Fruit fly (Drosophila melanogaster) whole organism, embryonic: Measurements from ENCODE around the gene CG14856.

Source experiments
- Bteb2 ChIP-seq: fragments of 200-800 bp; sonication (Bioruptor generic); optimal IDR thresholded peaks from 2 replicates; lab custom pipeline; 2016; ENCODE audit warnings: missing biosample characterization, missing genetic modification characterization
- CG14965 ChIP-seq: fragments of 200-800 bp; sonication (Bioruptor generic); optimal IDR thresholded peaks from 2 replicates; lab custom pipeline; 2016; ENCODE audit warnings: missing biosample characterization, missing genetic modification characterization, borderline replicate concordance
- CG2129 ChIP-seq: fragments of 200-800 bp; sonication (Bioruptor generic); IDR thresholded peaks from 2 replicates; pipeline ENCODE4 v1.3.6; 2022; ENCODE audit warnings: missing biosample characterization, missing genetic modification characterization; ENCODE audit not compliant: partially characterized antibody
- CG3847 ChIP-seq: fragments of 200-800 bp; sonication (Bioruptor generic); IDR thresholded peaks from 2 replicates; pipeline ENCODE4 v1.3.6; 2022; ENCODE audit warnings: missing biosample characterization, missing genetic modification characterization
- Dref ChIP-seq: fragments of 200-800 bp; sonication (Bioruptor generic); IDR thresholded peaks from 2 replicates; pipeline ENCODE4 v1.3.6; 2022; ENCODE audit warnings: missing biosample characterization, missing genetic modification characterization
- fd96Cb ChIP-seq: fragments of 200-800 bp; sonication (Bioruptor generic); optimal IDR thresholded peaks from 2 replicates; lab custom pipeline; 2018; ENCODE audit warnings: missing biosample characterization, mild to moderate bottlenecking, missing genetic modification characterization, moderate library complexity
- lola ChIP-seq, 3 experiments: fragments of >200 bp in 2 of 3; fragments of 200-800 bp in 1 of 3; sonication (Bioruptor generic) in 1 of 3; optimal IDR thresholded peaks; 2 replicates each; lab custom pipeline; 2017 to 2019; ENCODE audit warnings: missing biosample characterization in 3 of 3, missing genetic modification characterization in 3 of 3, mild to moderate bottlenecking in 1 of 3, moderate library complexity in 1 of 3

dm6 chr3R:14786669-14787068 is 12.1 kb upstream of the CG14856 start:
- TF ChIP-seq Dref (GFP tag; lab: Robert Waterston, UW) (no peak), lola (GFP tag; optimal IDR thresholded peaks at IDR 0.05; lab: Kevin White, UChicago) (no peak), CG2129 (GFP tag; lab: Robert Waterston, UW) (no peak), fd96Cb (tag; lab: Kevin White, UChicago) (no peak), CG3847 (no peak), CG14965 (GFP tag; lab: Kevin White, UChicago) (no peak), Bteb2 (GFP tag; lab: Kevin White, UChicago) (no peak)
